Worm (Caenorhabditis elegans) whole organism, late embryonic: ENCODE measurements around the gene srz-71.

Experiments used
- F13H6.1 ChIP-seq: sonication (generic microtip); optimal IDR thresholded peaks from 2 replicates; lab custom pipeline; 2016; ENCODE audit warnings: missing genetic modification characterization, missing compliant biosample characterization
- K09A11.1 ChIP-seq: sonication (generic microtip); optimal IDR thresholded peaks from 2 replicates; lab custom pipeline; 2017; ENCODE audit warnings: antibody characterized with exemption, mild to moderate bottlenecking, missing genetic modification characterization, missing compliant biosample characterization; ENCODE audit not compliant: insufficient read depth
- ahr-1 ChIP-seq: sonication (generic microtip); optimal IDR thresholded peaks from 2 replicates; lab custom pipeline; 2016; ENCODE audit warnings: missing genetic modification characterization, missing compliant biosample characterization
- ama-1 ChIP-seq: fragments of 150-350 bp; optimal IDR thresholded peaks from 2 replicates; lab custom pipeline; 2014
- ceh-14 ChIP-seq: sonication (generic microtip); optimal IDR thresholded peaks from 2 replicates; lab custom pipeline; 2016; ENCODE audit warnings: missing genotype, missing genetic modification characterization, missing compliant biosample characterization
- ceh-19 ChIP-seq: fragments of 200-800 bp; sonication (Bioruptor generic); optimal IDR thresholded peaks from 2 replicates; lab custom pipeline; 2018; ENCODE audit warnings: mild to moderate bottlenecking, missing genetic modification characterization, missing compliant biosample characterization
- ceh-30 ChIP-seq: fragments of 150-350 bp; optimal IDR thresholded peaks from 2 replicates; lab custom pipeline; 2014; ENCODE audit warnings: missing biosample characterization, missing genetic modification characterization
- ceh-34 ChIP-seq: sonication (generic microtip); optimal IDR thresholded peaks from 2 replicates; lab custom pipeline; 2016; ENCODE audit warnings: mild to moderate bottlenecking, missing genetic modification characterization, missing compliant biosample characterization
- ceh-45 ChIP-seq: fragments of 200-800 bp; sonication (Bioruptor generic); IDR thresholded peaks from 2 replicates; pipeline ENCODE4 v1.3.6; 2022; ENCODE audit warnings: missing genetic modification reagents, missing genetic modification characterization, missing compliant biosample characterization
- ceh-6 ChIP-seq: fragments of 200-800 bp; sonication (Bioruptor generic); optimal IDR thresholded peaks from 2 replicates; lab custom pipeline; 2018; ENCODE audit warnings: mild to moderate bottlenecking, missing genetic modification characterization, missing compliant biosample characterization
- ceh-9 ChIP-seq: sonication (generic microtip); optimal IDR thresholded peaks from 2 replicates; lab custom pipeline; 2016; ENCODE audit warnings: mild to moderate bottlenecking, missing genetic modification characterization, inconsistent platforms, missing compliant biosample characterization
- elt-2 ChIP-seq: sonication (generic microtip); optimal IDR thresholded peaks from 2 replicates; lab custom pipeline; 2016; ENCODE audit warnings: missing genetic modification reagents, missing genetic modification characterization, missing compliant biosample characterization
- elt-4 ChIP-seq: sonication (generic microtip); optimal IDR thresholded peaks from 2 replicates; lab custom pipeline; 2016; ENCODE audit warnings: missing genetic modification characterization, missing compliant biosample characterization
- eyg-1 ChIP-seq: sonication (generic microtip); optimal IDR thresholded peaks from 2 replicates; lab custom pipeline; 2016; ENCODE audit warnings: missing genotype, missing genetic modification characterization, missing compliant biosample characterization
- fax-1 ChIP-seq: sonication (generic microtip); optimal IDR thresholded peaks from 2 replicates; lab custom pipeline; 2016; ENCODE audit warnings: missing genotype, missing genetic modification characterization, missing compliant biosample characterization
- fkh-10 ChIP-seq: fragments of 150-350 bp; optimal IDR thresholded peaks from 2 replicates; lab custom pipeline; 2014; ENCODE audit warnings: missing biosample characterization, missing genetic modification reagents, missing genetic modification characterization
- fkh-6 ChIP-seq: sonication (generic microtip); optimal IDR thresholded peaks from 2 replicates; lab custom pipeline; 2016; ENCODE audit warnings: missing genetic modification characterization, missing compliant biosample characterization
- hlh-13 ChIP-seq: fragments of 200-800 bp; sonication (Bioruptor generic); optimal IDR thresholded peaks from 2 replicates; lab custom pipeline; 2018; ENCODE audit warnings: mild to moderate bottlenecking, missing genetic modification characterization, missing compliant biosample characterization
- hlh-15 ChIP-seq: sonication (generic microtip); optimal IDR thresholded peaks from 2 replicates; lab custom pipeline; 2016; ENCODE audit warnings: missing genetic modification characterization, missing compliant biosample characterization
- hlh-6 ChIP-seq: sonication (generic microtip); optimal IDR thresholded peaks from 2 replicates; lab custom pipeline; 2016; ENCODE audit warnings: missing genotype, missing genetic modification characterization, missing compliant biosample characterization
- lin-11 ChIP-seq: fragments of 200-800 bp; sonication (Bioruptor generic); optimal IDR thresholded peaks from 2 replicates; lab custom pipeline; 2018; ENCODE audit warnings: mild to moderate bottlenecking, missing genetic modification characterization, missing compliant biosample characterization
- nfya-1 ChIP-seq: sonication (generic microtip); optimal IDR thresholded peaks from 2 replicates; lab custom pipeline; 2017; ENCODE audit warnings: missing genetic modification characterization, mild to moderate bottlenecking, missing compliant biosample characterization, antibody characterized with exemption, moderate library complexity
- nhr-11 ChIP-seq: fragments of 150-350 bp; optimal IDR thresholded peaks from 2 replicates; lab custom pipeline; 2014; ENCODE audit warnings: missing biosample characterization, missing genetic modification characterization
- npax-4 ChIP-seq: sonication (generic microtip); optimal IDR thresholded peaks from 2 replicates; lab custom pipeline; 2016; ENCODE audit warnings: missing genetic modification characterization, missing compliant biosample characterization
- odd-2 ChIP-seq: sonication (generic microtip); optimal IDR thresholded peaks from 2 replicates; lab custom pipeline; 2017; ENCODE audit warnings: antibody characterized with exemption, mild to moderate bottlenecking, missing genetic modification characterization, missing compliant biosample characterization
- pha-2 ChIP-seq: sonication (generic microtip); optimal IDR thresholded peaks from 2 replicates; lab custom pipeline; 2017; ENCODE audit warnings: mild to moderate bottlenecking, missing genetic modification characterization, missing compliant biosample characterization
- pha-4 ChIP-seq: fragments of 150-350 bp; optimal IDR thresholded peaks from 2 replicates; lab custom pipeline; 2018; ENCODE audit warnings: missing biosample characterization, missing genetic modification reagents, missing genetic modification characterization
- pqm-1 ChIP-seq: sonication (generic microtip); optimal IDR thresholded peaks from 2 replicates; lab custom pipeline; 2016; ENCODE audit warnings: missing genetic modification characterization, missing compliant biosample characterization
- ref-2 ChIP-seq: sonication (generic microtip); optimal IDR thresholded peaks from 2 replicates; lab custom pipeline; 2016; ENCODE audit warnings: missing genetic modification characterization, missing compliant biosample characterization
- rnt-1 ChIP-seq: sonication (generic microtip); optimal IDR thresholded peaks from 2 replicates; lab custom pipeline; 2016; ENCODE audit warnings: missing genetic modification characterization, missing compliant biosample characterization
- sdc-2 ChIP-seq: sonication (generic microtip); optimal IDR thresholded peaks from 2 replicates; lab custom pipeline; 2016; ENCODE audit warnings: missing genotype, missing genetic modification characterization, missing compliant biosample characterization
- sox-4 ChIP-seq: sonication (generic microtip); optimal IDR thresholded peaks from 2 replicates; lab custom pipeline; 2017; ENCODE audit warnings: mild to moderate bottlenecking, missing genetic modification characterization, inconsistent platforms, missing compliant biosample characterization
- syd-9 ChIP-seq: sonication (generic microtip); optimal IDR thresholded peaks from 2 replicates; lab custom pipeline; 2016; ENCODE audit warnings: mild to moderate bottlenecking, missing genetic modification characterization, moderate library complexity, missing compliant biosample characterization
- tbx-7 ChIP-seq: sonication (generic microtip); optimal IDR thresholded peaks from 2 replicates; lab custom pipeline; 2016; ENCODE audit warnings: missing genotype, missing genetic modification characterization, missing compliant biosample characterization
- unc-42 ChIP-seq: sonication (generic microtip); optimal IDR thresholded peaks from 2 replicates; lab custom pipeline; 2016; ENCODE audit warnings: missing genotype, missing genetic modification characterization, missing compliant biosample characterization
- unc-55 ChIP-seq: sonication (generic microtip); optimal IDR thresholded peaks from 2 replicates; lab custom pipeline; 2017; ENCODE audit warnings: missing biosample characterization, missing genetic modification reagents, missing genetic modification characterization

Gene srz-71

DNA sequence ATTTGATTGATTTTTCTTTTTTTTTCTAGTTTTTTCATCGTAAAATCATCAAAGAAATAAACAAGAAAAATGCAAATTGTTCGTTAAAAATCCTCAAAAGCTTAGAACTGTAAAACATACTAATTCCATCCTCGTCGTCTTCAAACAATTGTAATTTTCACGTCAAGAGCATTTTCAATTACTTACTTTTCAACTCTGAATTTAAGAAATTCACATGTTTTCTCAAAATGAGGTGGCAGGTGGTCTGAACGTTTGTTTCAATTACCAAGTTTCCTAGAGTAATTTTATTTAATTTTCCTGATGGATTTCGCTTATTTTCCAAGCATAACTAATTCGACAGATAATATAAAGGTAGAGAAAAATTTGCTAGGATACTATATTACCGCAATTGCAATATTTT is 9.3 kb upstream of the srz-71 start, which contains the start of gene srz-104:
Gene srz-104 (plus strand): TSS at position 301 of the 400 bp plus-strand sequence.
- TF ChIP-seq npax-4 (tag; lab: Kevin White, UChicago) (no peak), rnt-1 (tag; lab: Kevin White, UChicago) (no peak), K09A11.1 (no peak), hlh-15 (tag; lab: Kevin White, UChicago) (no peak), tbx-7 (tag; lab: Kevin White, UChicago) (no peak), hlh-6 (tag; lab: Kevin White, UChicago) (no peak), sox-4 (tag; lab: Kevin White, UChicago) (no peak), unc-42 (tag; lab: Kevin White, UChicago) (no peak), ceh-14 (no peak), F13H6.1 (tag; lab: Kevin White, UChicago) (no peak), ceh-9 (tag; lab: Kevin White, UChicago) (no peak), odd-2 (no peak)

DNA sequence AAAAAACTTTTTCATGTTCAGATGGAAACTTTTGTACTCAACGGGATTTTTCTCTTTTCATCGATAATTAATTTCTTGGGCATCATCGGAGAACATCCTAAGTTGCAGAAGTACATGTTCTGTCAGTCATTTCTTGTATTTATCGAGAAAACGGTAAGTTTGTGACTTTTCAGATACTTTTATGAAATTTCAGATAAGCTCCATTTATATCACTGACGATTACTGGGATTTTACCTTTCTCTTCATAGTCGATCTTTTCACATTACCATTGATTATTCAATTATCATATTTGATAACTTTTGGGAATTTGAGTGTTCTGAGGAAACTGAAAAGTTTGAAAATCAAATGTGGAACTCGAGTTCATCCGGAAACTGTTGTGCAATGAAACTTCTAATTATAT is 8.1 kb upstream of the srz-71 start, which contains the start of gene srz-105:
Gene srz-105 (plus strand): TSS at position 301 of the 400 bp plus-strand sequence.
- TF ChIP-seq rnt-1 (tag; lab: Kevin White, UChicago) (no peak), tbx-7 (tag; lab: Kevin White, UChicago) (no peak), ceh-6 (no peak), pha-2 (tag; lab: Kevin White, UChicago) (no peak), F13H6.1 (tag; lab: Kevin White, UChicago) (no peak), npax-4 (tag; lab: Kevin White, UChicago) (no peak), ahr-1 (tag; lab: Kevin White, UChicago) (no peak), hlh-13 (GFP tag; lab: Kevin White, UChicago) (no peak), ceh-34 (tag; lab: Kevin White, UChicago) (no peak)

DNA sequence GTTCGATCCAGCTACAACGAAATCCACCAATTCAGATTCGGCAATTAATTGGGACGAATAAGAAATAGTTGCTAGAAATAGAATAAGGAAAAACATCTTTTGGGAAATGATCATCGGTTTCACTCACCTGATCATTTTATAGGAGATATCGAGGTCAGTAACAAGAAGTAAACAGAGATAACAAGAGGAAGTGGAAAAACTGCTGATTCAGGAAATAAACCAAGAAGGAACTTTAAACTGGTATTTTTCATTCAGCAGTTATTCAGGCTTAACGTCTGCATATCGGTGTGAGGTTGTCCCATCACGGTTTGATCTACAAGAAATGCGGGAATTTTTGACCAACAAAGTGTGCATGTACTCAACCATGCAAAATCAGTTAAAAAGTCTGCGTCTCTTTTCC is 4.2 kb upstream of the srz-71 start, which contains the start of gene K03D3.2:
Gene K03D3.2 (minus strand): TSS at position 101 of the 400 bp plus-strand sequence.
- TF ChIP-seq lin-11 (tag; lab: Kevin White, UChicago) (no peak), ceh-19 (GFP tag; lab: Kevin White, UChicago) (no peak), unc-55 (GFP tag; lab: Kevin White, UChicago) (no peak), ceh-30 (tag; lab: Kevin White, UChicago) (no peak)

DNA sequence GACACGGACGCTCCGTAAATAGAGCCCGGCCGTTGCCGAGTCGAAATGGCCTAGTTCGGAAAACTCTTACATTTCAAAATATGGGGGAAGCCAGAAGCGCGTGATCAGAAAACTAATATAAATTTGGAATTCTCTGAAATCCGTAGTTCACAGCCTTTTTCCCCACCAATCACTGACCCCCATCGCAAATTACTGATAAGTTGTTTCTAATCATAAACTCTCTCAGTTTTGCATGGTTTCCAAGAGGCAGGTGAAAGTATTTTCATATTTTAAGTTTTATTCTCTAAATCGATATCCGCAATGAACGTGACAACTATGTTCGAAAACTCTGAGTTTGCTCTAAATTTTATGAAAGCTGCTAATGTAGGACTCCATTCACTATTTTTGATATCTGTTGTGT is 3.5 kb upstream of the srz-71 start, which contains the start of gene srz-74:
Gene srz-74 (plus strand): TSS at position 301 of the 400 bp plus-strand sequence.
- TF ChIP-seq syd-9 (tag; lab: Kevin White, UChicago) (no peak), unc-55 (GFP tag; lab: Kevin White, UChicago) (no peak), sdc-2 (tag; lab: Kevin White, UChicago) (no peak), ceh-6 (no peak)

DNA sequence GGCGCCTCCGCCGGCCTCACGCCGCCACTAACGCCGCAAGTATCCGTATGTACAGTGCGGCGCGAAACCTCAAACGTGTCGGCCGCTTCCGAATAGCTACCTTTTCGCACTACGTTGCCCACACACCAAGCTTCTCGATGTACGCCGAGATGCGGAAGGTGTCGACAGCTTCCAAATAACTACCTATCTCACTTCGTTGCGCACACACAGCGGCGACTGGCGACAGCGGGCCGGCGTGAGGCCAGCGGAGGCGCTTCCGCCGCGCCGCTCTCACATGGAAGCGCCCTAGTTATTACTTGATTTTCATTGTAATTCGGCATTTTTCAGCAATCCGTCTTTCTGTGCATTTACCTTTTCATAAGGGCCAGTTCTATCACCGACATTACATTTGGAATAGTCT is 2.2 kb upstream of the srz-71 start:
- TF ChIP-seq ref-2 (tag; lab: Kevin White, UChicago) (peak; percentile 9), sdc-2 (tag; lab: Kevin White, UChicago) (peak; percentile 4), fkh-6 (no peak), pqm-1 (tag; lab: Kevin White, UChicago) (no peak), eyg-1 (no peak), hlh-6 (tag; lab: Kevin White, UChicago) (no peak), ama-1 (lab: Kevin White, UChicago) (no peak)

DNA sequence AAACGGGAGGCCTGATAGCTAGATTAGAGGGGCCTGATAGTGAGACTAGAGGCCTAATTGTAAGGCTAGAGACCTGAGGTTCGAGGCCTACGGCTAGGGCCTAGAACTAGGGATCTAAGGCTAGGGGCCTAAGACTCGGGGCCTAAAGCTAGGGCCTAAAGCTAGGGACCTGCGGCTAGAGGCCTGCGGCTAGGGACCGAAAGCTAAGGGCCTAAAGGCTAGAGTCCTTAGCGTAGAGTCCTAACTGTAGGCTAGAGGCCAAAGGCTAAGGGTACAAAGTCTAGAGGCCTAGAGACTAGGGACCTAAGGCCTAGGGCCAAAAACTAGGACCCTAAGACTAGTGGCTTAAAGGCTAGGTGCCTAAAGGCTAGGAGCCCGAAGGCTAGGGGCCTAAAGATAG is 436 bp downstream of the srz-71 start:
- TF ChIP-seq elt-4 (tag; lab: Kevin White, UChicago) = peak; percentile 62
- no peak for TF ChIP-seq pha-2 (tag; lab: Kevin White, UChicago)

DNA sequence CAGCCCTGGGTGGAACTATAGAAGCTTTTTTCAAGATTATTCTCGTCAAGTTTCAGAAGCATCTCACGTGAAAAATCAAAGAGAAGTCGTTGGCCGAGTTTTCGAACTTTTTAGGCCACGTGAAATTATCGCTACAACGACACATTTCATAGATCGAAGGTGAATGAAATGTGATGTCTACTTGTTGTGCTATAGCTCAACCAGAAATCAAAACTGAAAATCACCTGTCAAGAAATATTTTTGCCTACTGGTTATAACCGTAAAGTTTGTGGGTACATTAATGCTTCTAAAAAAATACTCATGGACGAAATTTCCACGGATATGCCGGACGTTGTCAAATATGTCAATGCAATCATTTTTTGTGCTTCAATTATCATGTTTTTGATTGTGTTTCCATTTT is 2.4 kb downstream of the srz-71 start, which contains the start of gene srz-38:
Gene srz-38 (plus strand): TSS at position 301 of the 400 bp plus-strand sequence.
- no peak for TF ChIP-seq nfya-1 (tag; lab: Kevin White, UChicago)
- TF ChIP-seq fkh-10 (GFP tag; lab: Kevin White, UChicago) = no peak
- no peak for TF ChIP-seq elt-2
- no peak for TF ChIP-seq rnt-1 (tag; lab: Kevin White, UChicago)
- no peak for TF ChIP-seq K09A11.1
- no peak for TF ChIP-seq pha-4
- no peak for TF ChIP-seq F13H6.1 (tag; lab: Kevin White, UChicago)
- no peak for TF ChIP-seq nhr-11 (tag; lab: Kevin White, UChicago)
- no peak for TF ChIP-seq sox-4 (tag; lab: Kevin White, UChicago)
- TF ChIP-seq ceh-45 (GFP tag; lab: Robert Waterston, UW) = no peak
- no peak for TF ChIP-seq unc-42 (tag; lab: Kevin White, UChicago)
- no peak for TF ChIP-seq ahr-1 (tag; lab: Kevin White, UChicago)
- no peak for TF ChIP-seq hlh-15 (tag; lab: Kevin White, UChicago)
- TF ChIP-seq ceh-9 (tag; lab: Kevin White, UChicago) = no peak
- no peak for TF ChIP-seq eyg-1
- TF ChIP-seq npax-4 (tag; lab: Kevin White, UChicago) = no peak
- TF ChIP-seq fax-1 (tag; lab: Kevin White, UChicago) = no peak
